Worm (Caenorhabditis elegans) whole organism, L4/young adult: ENCODE measurements around the gene F17E9.15.
"Not testable (repeated sequence)": the region's sequence is repeated elsewhere in the genome, so short reads cannot be mapped to it uniquely, and the experiment has no call there.

Experiments
- W03F9.2 ChIP-seq: fragments of 150-350 bp; optimal IDR thresholded peaks from 2 replicates; lab custom pipeline; 2014; ENCODE audit warnings: missing biosample characterization, missing genetic modification characterization
- dao-5 ChIP-seq: sonication (generic microtip); optimal IDR thresholded peaks from 2 replicates; lab custom pipeline; 2016; ENCODE audit warnings: missing genotype, missing genetic modification characterization, moderate library complexity, missing compliant biosample characterization
- him-1 ChIP-seq: sonication (generic microtip); optimal IDR thresholded peaks from 2 replicates; lab custom pipeline; 2016; ENCODE audit warnings: missing genotype, missing genetic modification reagents, missing genetic modification characterization, missing compliant biosample characterization

Gene F17E9.15

DNA sequence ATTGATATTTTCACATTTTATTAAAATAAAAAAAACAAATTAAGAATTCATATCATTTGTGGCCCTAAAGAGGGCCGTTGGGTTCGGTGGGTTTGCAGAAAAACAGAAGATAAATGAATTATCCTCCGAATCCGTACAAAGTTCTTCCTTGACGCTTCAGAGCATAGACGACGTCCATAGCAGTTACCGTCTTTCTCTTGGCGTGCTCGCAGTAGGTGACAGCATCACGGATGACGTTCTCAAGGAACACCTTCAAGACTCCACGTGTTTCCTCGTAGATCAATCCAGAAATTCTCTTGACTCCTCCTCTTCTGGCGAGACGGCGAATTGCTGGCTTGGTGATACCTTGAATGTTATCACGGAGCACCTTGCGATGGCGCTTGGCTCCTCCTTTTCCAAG lies 13.7 kb upstream of the F17E9.15 start:
- TF ChIP-seq W03F9.2 (no peak), him-1 (tag; lab: Kevin White, UChicago) (no peak), dao-5 (tag; lab: Kevin White, UChicago) (no peak)

DNA sequence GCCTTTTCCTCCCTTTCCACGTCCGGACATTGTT lies 13.4 kb upstream of the F17E9.15 start, which contains the start of gene his-31:
his-31 (minus strand) TSS at position 30 of the 34 bp plus-strand sequence.
- TF ChIP-seq W03F9.2, result no peak
- no peak for TF ChIP-seq dao-5 (tag; lab: Kevin White, UChicago)
- TF ChIP-seq him-1 (tag; lab: Kevin White, UChicago), result no peak

DNA sequence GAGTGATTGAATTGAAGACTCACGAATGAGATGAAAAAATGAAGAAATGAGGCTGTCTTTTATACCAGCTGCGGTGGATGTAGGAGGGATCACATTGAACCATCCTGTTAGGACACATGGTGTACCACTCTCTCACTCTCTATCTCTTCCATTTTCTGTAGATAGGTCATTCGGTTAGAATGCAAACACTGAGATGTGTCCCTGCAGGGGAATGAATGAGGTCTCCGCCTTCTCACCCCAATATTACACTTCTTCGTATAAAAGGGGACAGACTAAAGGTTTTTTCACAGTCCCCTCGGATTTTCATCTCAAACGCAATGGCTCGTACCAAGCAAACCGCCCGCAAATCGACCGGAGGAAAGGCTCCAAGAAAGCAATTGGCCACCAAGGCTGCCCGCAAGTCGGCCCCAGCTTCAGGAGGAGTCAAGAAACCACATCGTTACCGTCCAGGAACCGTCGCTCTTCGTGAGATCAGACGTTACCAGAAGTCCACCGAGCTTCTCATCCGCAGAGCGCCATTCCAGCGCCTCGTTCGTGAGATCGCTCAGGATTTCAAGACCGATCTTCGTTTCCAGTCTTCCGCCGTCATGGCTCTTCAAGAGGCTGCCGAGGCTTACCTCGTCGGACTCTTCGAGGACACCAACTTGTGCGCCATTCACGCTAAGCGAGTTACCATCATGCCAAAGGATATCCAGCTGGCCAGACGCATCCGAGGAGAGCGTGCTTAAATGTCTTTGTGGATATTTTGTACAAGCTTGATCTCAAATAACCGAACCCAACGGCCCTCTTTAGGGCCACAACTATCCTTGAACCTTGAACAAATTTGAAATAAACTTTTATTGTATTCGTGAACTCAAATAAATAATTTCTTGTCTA lies 13.0 kb upstream of the F17E9.15 start, which contains the start of gene his-32:
his-32 (plus strand) TSS at position 318 of the 876 bp plus-strand sequence.
- TF ChIP-seq W03F9.2, result no peak
- no peak for TF ChIP-seq dao-5 (tag; lab: Kevin White, UChicago)

DNA sequence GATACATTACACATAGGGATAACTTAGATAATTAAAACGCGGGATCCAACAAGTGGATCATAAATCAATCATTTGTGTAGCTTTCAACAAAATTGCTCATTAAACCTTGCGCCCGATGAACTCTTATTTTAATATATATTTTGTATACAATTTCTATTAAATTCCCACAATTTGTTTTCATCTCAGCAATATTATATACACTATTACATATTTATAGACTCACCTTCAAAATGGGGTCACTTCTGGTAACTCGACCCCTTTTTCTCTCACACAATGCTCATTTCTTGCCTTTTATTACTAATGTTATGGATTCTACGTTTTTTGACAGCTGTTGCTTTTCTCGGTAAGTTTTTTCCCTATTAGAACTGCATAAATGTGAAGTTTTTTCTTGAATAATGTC lies 7.6 kb upstream of the F17E9.15 start, which contains the start of gene lgc-6:
lgc-6 (plus strand) TSS at position 301 of the 400 bp plus-strand sequence.
- TF ChIP-seq him-1 (tag; lab: Kevin White, UChicago) (no peak), dao-5 (tag; lab: Kevin White, UChicago) (no peak)

DNA sequence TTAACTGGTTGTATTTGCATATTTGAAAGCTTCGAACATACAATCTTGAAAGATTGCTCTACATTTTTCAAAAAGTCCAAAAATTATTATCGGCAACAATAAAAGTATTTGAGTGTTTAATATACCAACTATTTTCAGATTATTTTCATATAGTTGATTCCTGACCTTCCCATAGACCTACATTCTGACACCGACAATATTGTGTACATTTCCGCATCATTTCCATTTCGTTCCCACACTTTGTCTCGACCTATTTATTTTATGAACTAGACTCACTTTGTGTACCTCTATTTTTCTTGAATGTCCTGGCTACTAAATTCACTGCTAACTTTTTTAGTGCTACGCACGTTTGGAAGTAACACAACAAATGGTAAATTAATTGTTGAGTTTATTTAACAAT lies 4.8 kb upstream of the F17E9.15 start, which contains the start of gene lgc-5:
lgc-5 (plus strand) TSS at position 301 of the 400 bp plus-strand sequence.
- TF ChIP-seq dao-5 (tag; lab: Kevin White, UChicago), result no peak
- TF ChIP-seq him-1 (tag; lab: Kevin White, UChicago), result no peak
- no peak for TF ChIP-seq W03F9.2

DNA sequence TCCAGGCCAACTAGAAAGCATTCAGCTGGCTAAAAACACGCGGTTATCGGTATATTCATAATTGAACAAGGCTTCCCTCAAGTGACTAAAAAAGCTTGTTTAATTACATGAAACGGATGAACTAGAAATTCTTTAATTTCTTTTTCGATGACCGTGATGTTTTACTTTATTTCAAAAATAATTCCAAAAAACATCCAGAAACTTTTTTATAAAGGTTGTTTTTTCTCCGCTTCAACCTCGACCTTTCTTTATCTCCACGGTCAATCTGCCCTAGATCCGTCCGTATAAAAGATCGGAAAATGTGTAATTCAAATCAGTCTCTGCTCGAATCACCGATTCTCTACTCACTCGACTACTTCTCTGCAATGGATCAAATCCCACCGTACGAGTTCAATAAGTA lies 1.7 kb upstream of the F17E9.15 start, which contains the start of gene F17E9.5:
F17E9.5 (plus strand) TSS at position 301 of the 400 bp plus-strand sequence.
- TF ChIP-seq him-1 (tag; lab: Kevin White, UChicago) (no peak), dao-5 (tag; lab: Kevin White, UChicago) (no peak), W03F9.2 (no peak)

DNA sequence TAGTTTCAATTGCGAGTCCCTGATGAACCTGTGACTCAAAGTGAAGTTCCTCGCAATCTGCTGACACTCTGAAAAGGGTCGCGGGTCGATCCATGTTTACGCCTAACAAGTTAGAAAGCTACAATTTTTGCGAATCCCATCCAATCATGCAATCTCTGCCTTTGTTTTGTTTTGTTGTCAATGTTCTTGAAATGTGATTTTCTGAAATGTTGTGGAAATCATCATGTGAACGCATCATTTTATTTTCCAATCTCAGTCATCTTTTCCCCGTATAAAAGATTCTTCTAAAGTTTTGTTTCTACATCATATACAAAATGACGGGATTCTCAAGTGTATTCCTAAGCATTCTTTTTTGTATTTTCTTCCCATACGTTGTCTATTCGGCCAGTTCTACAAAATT lies 855 bp downstream of the F17E9.15 start, which contains the start of gene F17E9.4:
F17E9.4 (plus strand) TSS at position 301 of the 400 bp plus-strand sequence.
- TF ChIP-seq him-1 (tag; lab: Kevin White, UChicago), result no peak

DNA sequence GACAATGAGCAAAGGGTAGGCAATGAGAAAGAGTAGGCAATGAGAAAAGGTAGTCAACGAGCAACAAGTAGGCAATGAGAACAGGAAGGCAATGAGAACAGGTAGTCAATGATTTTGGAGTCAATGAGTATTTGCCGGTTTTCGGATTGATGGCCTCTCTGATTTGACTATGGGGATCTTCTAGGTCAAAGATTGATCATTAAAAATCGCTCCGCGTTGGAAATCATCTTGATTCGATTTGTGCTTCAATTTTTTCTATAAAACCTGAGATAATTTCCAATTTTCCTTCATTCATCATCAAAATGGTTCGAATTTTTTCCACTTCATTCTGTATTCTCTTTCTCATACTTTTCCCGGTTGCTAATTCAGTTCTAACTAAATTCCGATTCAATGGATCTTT lies 4.8 kb downstream of the F17E9.15 start, which contains the start of gene F17E9.16:
F17E9.16 (plus strand) TSS at position 301 of the 400 bp plus-strand sequence.
- TF ChIP-seq him-1 (tag; lab: Kevin White, UChicago); dao-5 (tag; lab: Kevin White, UChicago); W03F9.2: not testable (repeated sequence)

DNA sequence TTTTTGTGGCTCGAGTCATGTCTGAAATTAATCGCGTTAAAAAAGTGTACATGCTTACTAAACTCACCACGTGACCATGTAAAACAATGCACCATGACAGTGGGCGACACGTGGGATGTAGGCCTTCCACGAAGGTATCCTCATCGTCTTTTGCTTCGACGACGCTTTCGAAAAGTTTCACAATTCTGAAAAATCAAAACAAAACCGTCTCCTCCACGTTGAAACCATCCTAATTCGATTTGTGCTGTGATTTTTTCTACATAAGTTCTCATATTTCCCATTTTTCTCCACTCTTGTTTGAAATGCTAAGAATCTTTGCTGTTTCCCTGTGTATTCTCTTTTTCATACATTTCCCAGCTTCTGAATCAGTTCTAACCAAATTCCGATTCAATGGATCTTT lies 7.4 kb downstream of the F17E9.15 start, which contains the start of gene F17E9.3:
F17E9.3 (plus strand) TSS at position 301 of the 400 bp plus-strand sequence.
- TF ChIP-seq him-1 (tag; lab: Kevin White, UChicago) (no peak), W03F9.2 (no peak), dao-5 (tag; lab: Kevin White, UChicago) (no peak)

DNA sequence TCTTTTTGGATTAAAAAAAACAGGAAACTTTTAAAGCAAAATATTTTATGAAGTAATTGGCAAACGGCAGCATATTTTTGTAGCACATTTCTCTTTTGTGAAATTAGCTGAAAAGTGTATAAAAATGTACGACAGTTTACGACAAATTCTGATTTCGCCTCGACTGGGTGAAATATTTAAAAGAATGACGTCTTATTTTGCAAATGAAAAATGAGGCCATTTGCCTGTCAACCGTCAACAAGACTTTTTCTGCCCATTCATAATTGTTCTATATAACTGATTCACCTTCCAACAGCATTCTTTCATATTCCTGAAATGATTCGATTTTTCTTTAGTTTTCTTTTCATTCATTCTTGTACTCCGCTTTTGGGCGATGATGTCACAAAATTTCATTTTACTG lies 8.4 kb downstream of the F17E9.15 start, which contains the start of the genes F17E9.2 and col-116:
F17E9.2 (plus strand) TSS at position 301 of the 400 bp plus-strand sequence.
col-116 (plus strand) TSS at position 315 of the 400 bp plus-strand sequence.
- no peak for TF ChIP-seq W03F9.2
- TF ChIP-seq him-1 (tag; lab: Kevin White, UChicago), result no peak
- TF ChIP-seq dao-5 (tag; lab: Kevin White, UChicago), result no peak

DNA sequence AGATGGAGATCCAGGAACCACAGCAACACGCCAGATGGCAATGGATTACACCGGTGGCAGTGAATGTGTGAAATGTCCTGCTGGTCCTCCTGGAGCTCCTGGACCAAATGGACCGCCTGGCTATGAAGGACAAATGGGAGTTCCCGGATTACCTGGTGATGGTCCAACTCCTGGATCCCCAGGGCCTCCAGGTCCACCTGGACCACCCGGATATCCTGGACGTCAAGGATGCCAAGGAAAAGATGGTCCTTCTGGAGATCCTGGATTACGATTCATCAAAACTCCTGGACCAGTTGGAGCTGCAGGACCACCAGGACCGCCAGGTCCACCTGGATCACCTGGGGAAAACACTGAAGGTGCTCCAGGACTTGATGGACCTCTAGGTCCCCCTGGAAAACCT lies 10.1 kb downstream of the F17E9.15 start:
- TF ChIP-seq W03F9.2 (no peak), him-1 (tag; lab: Kevin White, UChicago) (no peak), dao-5 (tag; lab: Kevin White, UChicago) (no peak)

DNA sequence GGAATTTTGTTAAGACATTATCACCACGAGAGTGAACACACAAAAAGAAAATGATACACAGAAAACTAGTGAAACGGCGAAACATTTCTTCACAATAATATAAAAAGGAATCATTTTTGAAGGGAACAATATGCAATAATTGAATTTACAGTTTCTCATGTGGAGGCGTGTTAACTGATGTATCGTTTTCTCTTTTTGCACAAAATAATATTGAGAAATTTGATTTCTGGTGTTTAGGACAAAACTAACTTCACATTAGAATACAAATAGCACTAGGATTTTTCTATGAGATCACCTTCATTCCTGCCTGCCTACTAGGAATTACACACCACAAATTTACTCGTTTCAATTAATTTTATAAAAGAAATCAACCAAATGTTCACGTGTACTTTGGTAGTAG lies 11.3 kb downstream of the F17E9.15 start, which contains the start of gene D2096.13:
D2096.13 (minus strand) TSS at position 101 of the 400 bp plus-strand sequence.
- TF ChIP-seq dao-5 (tag; lab: Kevin White, UChicago) (no peak), W03F9.2 (no peak), him-1 (tag; lab: Kevin White, UChicago) (no peak)

DNA sequence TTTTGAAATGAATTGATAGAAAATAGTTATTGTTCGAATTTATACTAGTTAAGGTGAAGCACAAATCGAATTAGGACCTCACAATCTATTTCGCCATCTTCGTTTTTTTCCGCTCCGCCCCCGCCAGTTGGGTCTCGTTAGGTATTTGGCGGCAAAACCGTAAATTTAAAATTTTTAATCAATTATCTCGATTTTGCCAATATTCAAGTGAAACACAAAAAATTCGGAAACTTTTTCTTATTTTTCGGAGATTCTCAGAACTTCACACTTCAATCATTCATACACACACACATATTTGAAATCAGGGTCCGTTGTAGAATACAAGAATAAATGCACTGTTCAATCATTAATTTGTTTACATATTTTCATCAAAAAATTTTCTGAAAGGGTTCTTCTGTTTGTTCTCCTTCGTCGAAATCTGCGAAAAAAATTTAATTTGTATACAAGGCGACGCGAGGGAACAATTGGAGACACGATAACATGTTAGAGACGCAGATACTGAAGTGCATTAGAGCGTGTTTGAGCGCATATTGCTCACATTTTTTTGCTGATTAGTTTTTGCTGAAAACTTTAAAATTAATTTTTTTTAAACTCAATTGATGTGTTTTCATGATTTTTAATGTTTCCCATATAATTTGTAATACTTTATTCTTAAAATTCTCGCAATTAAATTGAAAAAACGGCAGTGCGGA lies 12.6 kb downstream of the F17E9.15 start, which contains the start of gene D2096.5:
D2096.5 (minus strand) TSS at position 51 of the 692 bp plus-strand sequence.
- no peak for TF ChIP-seq W03F9.2
- no peak for TF ChIP-seq dao-5 (tag; lab: Kevin White, UChicago)
- TF ChIP-seq him-1 (tag; lab: Kevin White, UChicago), result no peak

DNA sequence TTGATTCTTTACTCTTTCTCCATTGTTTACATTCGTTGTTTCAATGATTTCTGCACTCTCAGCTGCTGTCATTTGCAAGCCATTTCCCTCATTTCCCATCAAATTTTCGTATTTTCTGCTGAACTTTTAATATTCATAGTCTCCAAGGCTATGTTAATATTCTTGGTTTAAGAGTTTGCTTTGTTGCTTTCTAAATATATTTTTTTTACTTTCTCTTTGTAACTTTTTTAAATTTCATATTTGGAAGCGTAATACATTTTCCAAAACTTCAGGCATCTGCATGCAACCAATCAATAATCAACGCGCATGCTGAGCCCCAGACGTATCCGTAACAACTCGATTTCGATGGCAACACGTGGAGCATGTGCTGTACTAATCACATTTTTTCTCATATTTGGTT lies 13.6 kb downstream of the F17E9.15 start, which contains the start of gene sqv-1:
sqv-1 (plus strand) TSS at position 301 of the 400 bp plus-strand sequence.
- TF ChIP-seq dao-5 (tag; lab: Kevin White, UChicago) (no peak), W03F9.2 (no peak), him-1 (tag; lab: Kevin White, UChicago) (no peak)
